Fruit fly (Drosophila melanogaster): Measurements from ENCODE around the gene CG13950.

DNA sequence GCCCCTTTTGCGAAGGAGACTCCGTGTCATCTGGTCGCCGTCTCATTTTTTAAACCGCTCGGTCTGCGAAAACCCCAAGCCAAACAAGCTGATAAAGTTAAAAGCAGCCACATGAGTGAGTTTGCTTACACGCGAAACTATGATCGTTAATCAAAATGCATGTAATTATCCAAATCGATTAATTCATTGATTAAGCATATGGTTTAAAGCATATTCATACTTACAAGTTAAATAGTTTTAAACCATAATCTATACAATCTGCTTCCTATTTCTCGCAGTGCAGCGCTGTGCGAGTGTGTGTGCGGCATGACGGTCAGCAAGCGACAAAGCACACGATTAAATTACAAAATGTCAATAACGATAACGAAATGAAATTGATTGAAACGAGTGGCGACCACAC, 35.5 kb downstream of the CG13950 start:
- TF ChIP-seq CG4496 (GFP tag; IDR thresholded peaks at IDR 0.05) (no peak), Pif1B (GFP tag; optimal IDR thresholded peaks at IDR 0.05) (no peak), CG8159 (tag; optimal IDR thresholded peaks at IDR 0.05) (no peak), D1 (tag; optimal IDR thresholded peaks at IDR 0.05) (no peak), EcR (GFP tag; optimal IDR thresholded peaks at IDR 0.05) (no peak), CG34367 (tag; optimal IDR thresholded peaks at IDR 0.05) (no peak), gl (tag; optimal IDR thresholded peaks at IDR 0.05) (no peak), Snoo (tag; optimal IDR thresholded peaks at IDR 0.05) (no peak), Ets98B (GFP tag; IDR thresholded peaks at IDR 0.05) (no peak), CG32121 (GFP tag; IDR thresholded peaks at IDR 0.05) (no peak), fd96Ca (GFP tag; IDR thresholded peaks at IDR 0.05) (no peak)

All from whole organism, pupa.